Fruit fly (Drosophila melanogaster) whole organism, prepupa: ENCODE measurements around the gene Mkrn1.

Experiments
- Blimp-1 ChIP-seq: fragments of 200-800 bp; sonication (Bioruptor generic); optimal IDR thresholded peaks from 3 replicates; lab custom pipeline; 2017; ENCODE audit warnings: missing biosample characterization, missing genetic modification characterization, mild to moderate bottlenecking, moderate library complexity, missing genetic modification reagents
- CG10631 ChIP-seq: fragments of 200-800 bp; sonication (Bioruptor generic); optimal IDR thresholded peaks from 2 replicates; lab custom pipeline; 2016; ENCODE audit warnings: missing biosample characterization, missing genetic modification characterization
- CG6808 ChIP-seq: fragments of 200-800 bp; sonication (Bioruptor generic); optimal IDR thresholded peaks from 3 replicates; lab custom pipeline; 2017; ENCODE audit warnings: missing biosample characterization, missing genetic modification characterization, mild to moderate bottlenecking, moderate library complexity, missing genetic modification reagents
- CG7368 ChIP-seq: fragments of 200-800 bp; sonication (Bioruptor generic); optimal IDR thresholded peaks from 3 replicates; lab custom pipeline; 2016; ENCODE audit warnings: missing biosample characterization, missing genetic modification characterization
- CG8319 ChIP-seq: fragments of 200-800 bp; sonication (Bioruptor generic); optimal IDR thresholded peaks from 3 replicates; lab custom pipeline; 2016; ENCODE audit warnings: missing biosample characterization, missing genetic modification characterization
- Eip93F ChIP-seq: fragments of 200-800 bp; sonication (Bioruptor generic); optimal IDR thresholded peaks from 2 replicates; lab custom pipeline; 2016; ENCODE audit warnings: missing biosample characterization, mild to moderate bottlenecking, missing genetic modification characterization
- Sox14 ChIP-seq: fragments of 200-800 bp; sonication (Bioruptor generic); optimal IDR thresholded peaks from 3 replicates; lab custom pipeline; 2016; ENCODE audit warnings: missing biosample characterization, missing genetic modification characterization
- acj6 ChIP-seq: fragments of 200-800 bp; sonication (Bioruptor generic); optimal IDR thresholded peaks from 3 replicates; lab custom pipeline; 2016; ENCODE audit warnings: missing biosample characterization, missing genetic modification characterization
- dac ChIP-seq: fragments of 200-800 bp; sonication (Bioruptor generic); optimal IDR thresholded peaks from 2 replicates; lab custom pipeline; 2017; ENCODE audit warnings: missing biosample characterization, mild to moderate bottlenecking, missing genetic modification characterization
- fkh ChIP-seq: fragments of 200-800 bp; sonication (Bioruptor generic); optimal IDR thresholded peaks from 3 replicates; lab custom pipeline; 2017; ENCODE audit warnings: missing biosample characterization, mild to moderate bottlenecking, missing genetic modification characterization, moderate library complexity
- ss ChIP-seq, 2 experiments: fragments of 200-800 bp; sonication (Bioruptor generic); optimal IDR thresholded peaks; 2 replicates in 1 of 2; 3 replicates in 1 of 2; lab custom pipeline; 2017 to 2018; ENCODE audit warnings: mild to moderate bottlenecking in 2 of 2, missing biosample characterization in 2 of 2, missing genetic modification characterization in 2 of 2, moderate library complexity in 1 of 2

DNA sequence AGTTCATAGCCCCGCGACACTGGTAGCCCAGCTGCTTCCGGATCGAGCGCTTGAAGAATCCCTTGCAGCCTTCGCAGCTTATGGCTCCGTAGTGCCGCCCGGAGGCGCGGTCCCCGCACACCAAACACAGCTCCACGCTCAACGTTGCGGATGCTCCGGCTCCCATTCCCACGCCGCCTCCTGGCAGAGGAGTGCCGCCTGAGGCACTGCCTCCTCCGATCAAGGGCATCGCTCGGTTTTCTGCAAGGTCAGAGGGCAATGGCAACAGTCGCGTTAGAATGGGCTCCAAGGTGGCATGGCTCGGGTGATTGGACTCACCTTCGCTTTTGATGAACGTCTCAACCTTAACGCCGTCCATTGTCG, 37.0 kb downstream of the Mkrn1 start:
- TF ChIP-seq Sox14 (GFP tag; lab: Kevin White, UChicago) (no peak), Blimp-1 (GFP tag; lab: Kevin White, UChicago) (no peak), CG8319 (GFP tag; lab: Kevin White, UChicago) (no peak), fkh (GFP tag; lab: Kevin White, UChicago) (no peak), CG7368 (GFP tag; lab: Kevin White, UChicago) (no peak), dac (no peak), CG6808 (GFP tag; lab: Kevin White, UChicago) (no peak), CG10631 (GFP tag; lab: Kevin White, UChicago) (no peak), ss (GFP tag; optimal IDR thresholded peaks at IDR 0.05; lab: Kevin White, UChicago) (no peak), acj6 (GFP tag; lab: Kevin White, UChicago) (no peak), Eip93F (GFP tag; lab: Kevin White, UChicago) (no peak)
